Fruit fly (Drosophila melanogaster) whole organism, wandering third instar larva: ENCODE measurements around the gene Faa.

Experiments used
- Dfd ChIP-seq: fragments of >200 bp; optimal IDR thresholded peaks from 2 replicates; lab custom pipeline; 2017; ENCODE audit warnings: missing biosample characterization, missing genetic modification characterization
- Hr78 ChIP-seq: fragments of >200 bp; optimal IDR thresholded peaks from 2 replicates; lab custom pipeline; 2017; ENCODE audit warnings: missing biosample characterization, missing genetic modification characterization
- Mio ChIP-seq: sonication (Bioruptor generic); optimal IDR thresholded peaks from 2 replicates; lab custom pipeline; 2016; ENCODE audit warnings: missing biosample characterization, missing genetic modification characterization
- Myc ChIP-seq: fragments of >200 bp; optimal IDR thresholded peaks from 2 replicates; lab custom pipeline; 2017
- brk ChIP-seq: fragments of 200-800 bp; sonication (Bioruptor generic); optimal IDR thresholded peaks from 2 replicates; lab custom pipeline; 2016; ENCODE audit warnings: missing biosample characterization, mild to moderate bottlenecking, missing genetic modification characterization
- h ChIP-seq: fragments of 200-800 bp; sonication (Bioruptor generic); optimal IDR thresholded peaks from 3 replicates; lab custom pipeline; 2016; ENCODE audit warnings: missing biosample characterization, mild to moderate bottlenecking, missing genetic modification characterization
- lola ChIP-seq: fragments of >200 bp; optimal IDR thresholded peaks from 2 replicates; lab custom pipeline; 2017; ENCODE audit warnings: missing biosample characterization, missing genetic modification characterization
- psq ChIP-seq: fragments of 200-800 bp; sonication (Bioruptor generic); optimal IDR thresholded peaks from 3 replicates; lab custom pipeline; 2017; ENCODE audit warnings: missing biosample characterization, mild to moderate bottlenecking, missing genetic modification characterization, moderate library complexity
- woc ChIP-seq: sonication (Bioruptor generic); optimal IDR thresholded peaks from 2 replicates; lab custom pipeline; 2016; ENCODE audit warnings: missing biosample characterization, mild to moderate bottlenecking, missing genetic modification characterization

- TF ChIP-seq brk (no peak), Myc (lab: Kevin White, UChicago) (no peak), psq (GFP tag; lab: Kevin White, UChicago) (no peak), woc (no peak), Mio (GFP tag; lab: Kevin White, UChicago) (no peak), lola (no peak), Dfd (GFP tag; lab: Kevin White, UChicago) (no peak), Hr78 (no peak), h (GFP tag; lab: Kevin White, UChicago) (no peak)
These were observed 12.1 kb upstream of the Faa start for dm6 chr3L:4085867-4086266.
